Fruit fly (Drosophila melanogaster): ENCODE measurements around the gene glec.
A peak's percentile ranks its signal among the peaks of the same experiment; 100 is the strongest.

The glec gene

DNA sequence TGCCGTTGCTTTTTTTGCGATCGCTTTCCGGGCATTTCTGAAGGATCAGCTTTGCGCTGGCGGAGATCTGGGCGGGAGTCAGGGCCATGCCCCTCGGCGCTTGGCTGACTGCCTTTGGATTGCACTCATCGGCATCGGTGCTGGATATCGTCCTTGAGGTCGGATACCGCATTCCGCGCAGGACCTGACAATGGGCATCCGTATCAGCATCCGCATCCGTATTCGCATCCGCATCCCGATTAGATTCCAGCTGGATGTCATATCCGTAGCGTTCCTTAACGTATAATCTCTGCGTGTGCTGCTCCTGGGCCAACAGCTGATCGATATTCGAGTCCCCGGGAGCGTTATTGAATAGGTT, 618 bp downstream of the glec start (continued):
- TF ChIP-seq prd (optimal IDR thresholded peaks at IDR 0.05) (no peak), prd (GFP tag; IDR thresholded peaks at IDR 0.05) (0 out of 3 replicates have a peak, but pooled peaks have one; percentile 6), Drgx (GFP tag; IDR thresholded peaks at IDR 0.05) (no peak), hb (GFP tag; IDR thresholded peaks at IDR 0.05; ENCODE audit: partially characterized antibody) (no peak), bbx (GFP tag; IDR thresholded peaks at IDR 0.05; ENCODE audit: partially characterized antibody) (no peak), CG3847 (GFP tag; IDR thresholded peaks at IDR 0.05) (0 out of 2 replicates have a peak, but pooled peaks have one; percentile 4), CG34376 (GFP tag; optimal IDR thresholded peaks at IDR 0.05) (no peak), mld (GFP tag; IDR thresholded peaks at IDR 0.05; ENCODE audit: partially characterized antibody) (0 out of 3 replicates have a peak, but pooled peaks have one; percentile 29), ci (GFP tag; IDR thresholded peaks at IDR 0.05) (peak; percentile 62; the same call in 1 of the 3 replicates), HmgZ (tag; optimal IDR thresholded peaks at IDR 0.05) (no peak), ara (GFP tag; IDR thresholded peaks at IDR 0.05) (peak; percentile 32; the same call in 1 of the 2 replicates), Oaz (GFP tag; IDR thresholded peaks at IDR 0.05) (no peak), NFAT (GFP tag; IDR thresholded peaks at IDR 0.05) (no peak), CG33213 (GFP tag; optimal IDR thresholded peaks at IDR 0.05) (peak; percentile 13), vfl (GFP tag; optimal IDR thresholded peaks at IDR 0.05) (no peak), CG6175 (GFP tag; IDR thresholded peaks at IDR 0.05) (no peak), Lhr (GFP tag; optimal IDR thresholded peaks at IDR 0.05) (no peak), CG10321 (GFP tag; IDR thresholded peaks at IDR 0.05) (0 out of 2 replicates have a peak, but pooled peaks have one; percentile 24), CG11696 (GFP tag; IDR thresholded peaks at IDR 0.05) (no peak), Deaf1 (tag; optimal IDR thresholded peaks at IDR 0.05) (no peak), sim (GFP tag; IDR thresholded peaks at IDR 0.05) (peak; percentile 20; the same call in 1 of the 2 replicates), HLH3B (GFP tag; IDR thresholded peaks at IDR 0.05) (0 out of 2 replicates have a peak, but pooled peaks have one; percentile 9), Opbp (GFP tag; IDR thresholded peaks at IDR 0.05; ENCODE audit: partially characterized antibody) (peak; percentile 33; the same call in 1 of the 3 replicates), CG2712 (tag; optimal IDR thresholded peaks at IDR 0.05) (no peak)

DNA sequence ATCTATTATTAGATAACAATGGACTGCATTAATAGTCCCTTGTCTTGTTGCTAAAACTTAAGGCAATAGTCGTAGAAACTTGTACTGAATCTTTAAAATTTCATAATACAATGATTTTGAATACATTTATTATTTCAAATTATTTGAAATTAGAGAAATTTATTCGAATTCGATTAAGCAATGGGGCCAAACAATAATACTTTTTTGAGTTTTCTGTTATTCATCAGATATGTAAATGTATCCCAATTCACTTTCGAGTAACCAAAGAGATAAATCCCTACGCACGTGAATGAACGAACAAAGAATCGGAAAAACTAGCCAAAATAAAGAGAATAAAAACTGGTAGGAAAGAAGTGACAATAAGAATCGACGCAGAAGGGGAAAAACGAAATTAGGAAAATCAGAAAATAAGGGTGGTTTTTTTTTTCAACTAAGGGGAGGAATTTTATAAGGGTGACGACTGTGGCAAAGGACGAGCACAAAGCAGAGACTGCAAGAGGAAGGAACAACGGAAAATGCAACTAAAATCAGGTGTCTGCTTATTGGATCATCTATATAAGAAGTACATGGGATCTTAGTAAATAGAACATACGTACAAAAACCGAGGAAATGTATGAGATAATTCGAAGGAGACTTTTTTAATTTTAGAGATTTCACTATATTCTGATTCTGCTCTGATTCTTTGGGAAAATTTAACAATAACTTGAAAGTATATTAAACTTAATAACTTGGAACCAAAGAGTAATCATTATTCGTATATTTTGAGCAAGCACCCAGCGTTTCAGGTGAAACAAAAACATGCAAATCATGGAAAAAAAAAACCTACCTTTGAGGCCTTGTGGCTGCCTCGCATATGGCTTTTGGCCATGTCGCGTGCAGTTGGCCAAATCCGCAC, 1.2 kb downstream of the glec start:
- peak; percentile 2 for TF ChIP-seq CG8924 (tag; optimal IDR thresholded peaks at IDR 0.05)
- TF ChIP-seq psq (GFP tag; optimal IDR thresholded peaks at IDR 0.05), result peak; percentile 79
- TF ChIP-seq sqz (GFP tag; optimal IDR thresholded peaks at IDR 0.05), result peak; percentile 54
- peak; percentile 75 for TF ChIP-seq sens (GFP tag)
- TF ChIP-seq Blimp-1 (GFP tag; optimal IDR thresholded peaks at IDR 0.05), result peak; percentile 1
- TF ChIP-seq D19A (tag; optimal IDR thresholded peaks at IDR 0.05), result peak; percentile 73
- TF ChIP-seq CG3407 (GFP tag; optimal IDR thresholded peaks at IDR 0.05), result no peak
- peak; percentile 76 for TF ChIP-seq Elba2 (GFP tag; optimal IDR thresholded peaks at IDR 0.05)
- peak; percentile 27 for TF ChIP-seq chm (GFP tag; IDR thresholded peaks at IDR 0.05)
- peak in 1 of 2 experiments; percentile 28 for TF ChIP-seq Hr51 (GFP tag; optimal IDR thresholded peaks at IDR 0.05)
- TF ChIP-seq CG10431 (GFP tag; optimal IDR thresholded peaks at IDR 0.05), result peak; percentile 19
- TF ChIP-seq ro (GFP tag; IDR thresholded peaks at IDR 0.05), result no peak
- TF ChIP-seq grau (tag; optimal IDR thresholded peaks at IDR 0.05), result peak; percentile 21
- peak; percentile 88 for TF ChIP-seq pros (GFP tag; optimal IDR thresholded peaks at IDR 0.05)
- peak in 1 of 2 experiments; percentile 51 for TF ChIP-seq insv (GFP tag; optimal IDR thresholded peaks at IDR 0.05)
- TF ChIP-seq CG7357 (GFP tag; IDR thresholded peaks at IDR 0.05), result no peak
- TF ChIP-seq emc (GFP tag; optimal IDR thresholded peaks at IDR 0.05), result no peak
- TF ChIP-seq HmgD (GFP tag; optimal IDR thresholded peaks at IDR 0.05), result no peak
- no peak for TF ChIP-seq CG18476 (GFP tag; optimal IDR thresholded peaks at IDR 0.05)
